Worm (Caenorhabditis elegans): ENCODE results near the gene C44H4.4.

DNA sequence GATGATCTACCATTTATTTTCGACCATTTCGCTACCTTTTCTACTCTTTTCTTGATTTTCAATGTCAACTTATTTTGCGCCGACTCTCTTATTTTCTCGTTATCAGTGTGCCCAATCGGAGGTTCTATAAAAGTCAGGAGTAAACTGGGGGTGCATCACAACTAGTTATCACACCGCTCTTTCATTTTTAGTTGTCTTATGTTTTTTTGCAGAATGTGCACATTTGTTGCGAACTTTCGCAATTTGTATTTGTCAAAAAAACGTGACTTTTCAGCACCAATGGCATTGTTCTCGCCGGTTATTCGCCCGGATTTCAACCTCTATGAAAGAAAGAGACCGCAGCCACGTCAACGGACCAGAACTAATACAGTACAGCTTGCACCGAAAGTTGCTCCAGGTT lies 51.3 kb downstream of the C44H4.4 start:
- no peak for TF ChIP-seq snpc-4 (tag; optimal IDR thresholded peaks at IDR 0.05)
- no peak for TF ChIP-seq skn-1 (tag; optimal IDR thresholded peaks at IDR 0.05)
- no peak for TF ChIP-seq aly-2 (tag; optimal IDR thresholded peaks at IDR 0.05)
- no peak for TF ChIP-seq ama-1 (optimal IDR thresholded peaks at IDR 0.05)
- no peak for TF ChIP-seq lsy-2 (tag; optimal IDR thresholded peaks at IDR 0.05)
- no peak for TF ChIP-seq mab-5 (tag; optimal IDR thresholded peaks at IDR 0.05)
